Worm (Caenorhabditis elegans) whole organism, young adult: ENCODE measurements around the gene ccdc-149.

Source experiments
- D2030.7 ChIP-seq: fragments of 200-800 bp; sonication (Bioruptor generic); IDR thresholded peaks from 2 replicates; pipeline ENCODE4 v1.3.6; 2022; ENCODE audit warnings: missing genetic modification reagents, missing genetic modification characterization, missing compliant biosample characterization
- F33H1.4 ChIP-seq: fragments of 200-800 bp; sonication (Bioruptor generic); IDR thresholded peaks from 2 replicates; pipeline ENCODE4 v1.3.6; 2022; ENCODE audit warnings: missing genetic modification reagents, missing genetic modification characterization, missing compliant biosample characterization
- F49E8.2 ChIP-seq: sonication (generic microtip); optimal IDR thresholded peaks from 3 replicates; lab custom pipeline; 2017; ENCODE audit warnings: missing genetic modification characterization, mild to moderate bottlenecking, missing compliant biosample characterization, antibody characterized with exemption, moderate library complexity; ENCODE audit not compliant: insufficient read depth
- F52B5.7 ChIP-seq: sonication (generic microtip); optimal IDR thresholded peaks from 2 replicates; lab custom pipeline; 2016; ENCODE audit warnings: mild to moderate bottlenecking, missing genetic modification characterization, missing compliant biosample characterization
- T07F8.4 ChIP-seq: sonication (generic microtip); optimal IDR thresholded peaks from 2 replicates; lab custom pipeline; 2016; ENCODE audit warnings: mild to moderate bottlenecking, missing genetic modification characterization, moderate library complexity, missing compliant biosample characterization
- Y53G8AR.9 ChIP-seq: fragments of 200-800 bp; sonication (Bioruptor generic); conservative IDR thresholded peaks from 2 replicates; pipeline ENCODE4 v1.3.6; 2022; ENCODE audit warnings: missing genetic modification reagents, missing genetic modification characterization, missing compliant biosample characterization
- ama-1 ChIP-seq, 3 experiments: fragments of 150-350 bp in 1 of 3; sonication (generic microtip) in 2 of 3; optimal IDR thresholded peaks; 2 replicates each; lab custom pipeline; 2014 to 2018; ENCODE audit warnings: missing biosample characterization in 2 of 3, missing genetic modification characterization in 2 of 3, missing genetic modification reagents in 2 of 3
- aptf-2 ChIP-seq: fragments of 200-800 bp; sonication (Bioruptor generic); conservative IDR thresholded peaks from 2 replicates; pipeline ENCODE4 v1.3.6; 2022; ENCODE audit warnings: missing genetic modification reagents, missing genetic modification characterization, missing compliant biosample characterization
- aptf-3 ChIP-seq: fragments of 200-800 bp; sonication (Bioruptor generic); IDR thresholded peaks from 2 replicates; pipeline ENCODE4 v1.3.6; 2022; ENCODE audit warnings: missing genetic modification characterization, missing compliant biosample characterization
- atf-7 ChIP-seq: sonication (generic microtip); optimal IDR thresholded peaks from 2 replicates; lab custom pipeline; 2017; ENCODE audit warnings: mild to moderate bottlenecking, missing genetic modification characterization, missing compliant biosample characterization
- attf-3 ChIP-seq: fragments of 200-800 bp; sonication (Bioruptor generic); conservative IDR thresholded peaks from 2 replicates; pipeline ENCODE4 v1.3.6; 2022; ENCODE audit warnings: missing genetic modification reagents, missing genetic modification characterization, missing compliant biosample characterization
- ccch-3 ChIP-seq: fragments of 200-800 bp; sonication (Bioruptor generic); optimal IDR thresholded peaks from 2 replicates; lab custom pipeline; 2018; ENCODE audit warnings: mild to moderate bottlenecking, missing genetic modification characterization, missing compliant biosample characterization
- cebp-1 ChIP-seq, 2 experiments: fragments of 200-800 bp in 1 of 2; sonication (Bioruptor generic) in 1 of 2; sonication (generic microtip) in 1 of 2; IDR thresholded peaks in 1 of 2; optimal IDR thresholded peaks in 1 of 2; 2 replicates each; pipeline versions ENCODE4 v1.3.6 to Lab custom; 2017 to 2022; ENCODE audit warnings: missing compliant biosample characterization in 2 of 2, missing genetic modification characterization in 2 of 2, mild to moderate bottlenecking in 1 of 2, missing genetic modification reagents in 1 of 2, moderate library complexity in 1 of 2
- ceh-27 ChIP-seq: fragments of 200-800 bp; sonication (Bioruptor generic); optimal IDR thresholded peaks from 2 replicates; lab custom pipeline; 2018; ENCODE audit warnings: mild to moderate bottlenecking, missing genetic modification characterization, moderate library complexity, missing compliant biosample characterization
- hmg-1.2 ChIP-seq: fragments of 200-800 bp; sonication (Bioruptor generic); IDR thresholded peaks from 2 replicates; pipeline ENCODE4 v1.3.6; 2022; ENCODE audit warnings: missing genetic modification reagents, missing genetic modification characterization, missing compliant biosample characterization
- lin-35 ChIP-seq, 3 experiments: fragments of 150-350 bp in 2 of 3; sonication (generic microtip) in 1 of 3; optimal IDR thresholded peaks; 2 replicates each; lab custom pipeline; 2014 to 2018; ENCODE audit warnings: missing biosample characterization in 3 of 3, missing genetic modification characterization in 3 of 3, missing genetic modification reagents in 3 of 3
- lin-40 ChIP-seq: sonication (generic microtip); optimal IDR thresholded peaks from 2 replicates; lab custom pipeline; 2016; ENCODE audit warnings: missing genetic modification characterization, mild to moderate bottlenecking, missing compliant biosample characterization, missing genotype, missing genetic modification reagents
- lir-1 ChIP-seq: fragments of 200-800 bp; sonication (Bioruptor generic); conservative IDR thresholded peaks from 2 replicates; pipeline ENCODE4 v1.3.6; 2022; ENCODE audit warnings: missing genetic modification reagents, missing genetic modification characterization, missing compliant biosample characterization
- madf-8 ChIP-seq: fragments of 200-800 bp; sonication (Bioruptor generic); conservative IDR thresholded peaks from 2 replicates; pipeline ENCODE4 v1.3.6; 2022; ENCODE audit warnings: missing genetic modification reagents, missing genetic modification characterization, missing compliant biosample characterization
- nhr-80 ChIP-seq: sonication (generic microtip); optimal IDR thresholded peaks from 2 replicates; lab custom pipeline; 2016; ENCODE audit warnings: missing genetic modification characterization, missing compliant biosample characterization
- nhr-90 ChIP-seq: sonication (generic microtip); optimal IDR thresholded peaks from 2 replicates; lab custom pipeline; 2016; ENCODE audit warnings: missing genotype, mild to moderate bottlenecking, missing genetic modification characterization, missing compliant biosample characterization
- sea-2 ChIP-seq: fragments of 200-800 bp; sonication (Bioruptor generic); IDR thresholded peaks from 2 replicates; pipeline ENCODE4 v1.3.6; 2022; ENCODE audit warnings: missing genetic modification characterization, missing compliant biosample characterization
- tbp1 ChIP-seq: fragments of 200-800 bp; sonication (Bioruptor generic); optimal IDR thresholded peaks from 2 replicates; lab custom pipeline; 2018; ENCODE audit warnings: mild to moderate bottlenecking, missing genetic modification characterization, missing compliant biosample characterization
- tlf-1 ChIP-seq: fragments of 200-800 bp; sonication (Bioruptor generic); optimal IDR thresholded peaks from 2 replicates; lab custom pipeline; 2018; ENCODE audit warnings: mild to moderate bottlenecking, missing genetic modification characterization, missing compliant biosample characterization
- unc-62 ChIP-seq: fragments of 150-350 bp; optimal IDR thresholded peaks from 2 replicates; lab custom pipeline; 2014; ENCODE audit warnings: missing biosample characterization, missing genetic modification reagents, missing genetic modification characterization
- zfh-2 ChIP-seq: fragments of 200-800 bp; sonication (Bioruptor generic); conservative IDR thresholded peaks from 2 replicates; pipeline ENCODE4 v1.3.6; 2022; ENCODE audit warnings: missing genetic modification reagents, missing genetic modification characterization, missing compliant biosample characterization
- ztf-22 ChIP-seq: fragments of 200-800 bp; sonication (Bioruptor generic); optimal IDR thresholded peaks from 2 replicates; lab custom pipeline; 2018; ENCODE audit warnings: mild to moderate bottlenecking, missing genetic modification characterization, moderate library complexity, missing compliant biosample characterization

The ccdc-149 gene

DNA sequence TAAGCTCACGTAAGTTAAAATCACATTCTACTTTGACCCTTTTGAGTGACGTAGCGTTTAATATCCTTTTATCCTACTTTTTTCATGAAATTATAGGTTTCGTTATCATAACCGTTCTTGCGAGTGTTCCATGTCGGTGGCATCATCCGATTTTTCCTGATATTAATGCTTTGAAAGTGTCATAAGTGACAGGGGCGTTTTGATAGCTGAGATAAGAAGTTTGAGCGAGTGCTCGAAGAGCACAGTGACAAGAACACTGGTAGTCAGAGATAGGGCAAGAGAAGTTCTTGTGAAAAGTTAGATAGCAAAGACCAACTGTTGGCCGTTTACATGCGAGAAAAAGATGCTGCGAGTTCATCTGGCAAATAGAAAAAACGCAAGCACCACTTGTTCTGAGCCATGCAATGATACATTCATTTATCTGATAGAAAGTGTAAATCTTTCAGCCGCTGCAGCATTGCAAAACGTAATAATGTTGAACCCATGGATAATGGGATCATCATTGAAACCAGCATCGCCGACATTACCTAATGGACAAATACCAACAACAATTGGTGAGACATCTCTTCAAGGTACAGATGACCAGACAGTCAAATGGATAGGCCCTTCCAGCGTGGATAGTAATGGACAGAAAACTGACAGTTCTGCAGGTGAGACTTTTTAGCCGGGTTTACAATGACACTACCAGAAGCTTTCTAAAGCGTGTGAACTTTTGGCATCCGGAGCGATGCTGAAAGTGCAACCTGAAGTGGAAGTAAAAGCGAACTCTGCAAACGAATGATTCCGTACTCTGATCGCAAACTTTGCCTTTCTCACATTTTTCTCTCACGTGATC lies 30.0 kb downstream of the ccdc-149 start:
- TF ChIP-seq sea-2 (no peak), atf-7 (tag; lab: Kevin White, UChicago) (peak; percentile 3), tbp1 (GFP tag; lab: Kevin White, UChicago) (peak; percentile 20), aptf-2 (GFP tag; lab: Robert Waterston, UW) (no peak), cebp-1 (GFP tag; IDR thresholded peaks at IDR 0.05; lab: Robert Waterston, UW) (no peak), cebp-1 (tag; optimal IDR thresholded peaks at IDR 0.05; lab: Kevin White, UChicago) (peak; percentile 20), lir-1 (0 out of 2 replicates have a peak, but pooled peaks have one; percentile 27), ztf-22 (GFP tag; lab: Kevin White, UChicago) (peak; percentile 15), nhr-90 (peak; percentile 45), nhr-80 (peak; percentile 94), Y53G8AR.9 (GFP tag; lab: Robert Waterston, UW) (0 out of 2 replicates have a peak, but pooled peaks have one; percentile 8), unc-62 (GFP tag; lab: Kevin White, UChicago) (peak; percentile 40), ama-1 (optimal IDR thresholded peaks at IDR 0.05; lab: Kevin White, UChicago) (peak; percentile 48), ama-1 (GFP tag; optimal IDR thresholded peaks at IDR 0.05; lab: Kevin White, UChicago) (no peak), aptf-3 (no peak)
- TF ChIP-seq, all 124 proteins: peak for 10

ce11 chrX:11480032-11480431 lies 31.2 kb downstream of the ccdc-149 start:
- peak; percentile 14; the same call in 1 of the 2 replicates for TF ChIP-seq hmg-1.2 (GFP tag; lab: Robert Waterston, UW)
- TF ChIP-seq nhr-80, result peak; percentile 13
- no peak for TF ChIP-seq F52B5.7
- no peak for TF ChIP-seq lin-40
- TF ChIP-seq, all 124 proteins: peak for 2

ce11 chrX:11479321-11479863 lies 31.9 kb downstream of the ccdc-149 start:
- TF ChIP-seq ccch-3 (GFP tag; lab: Kevin White, UChicago), result no peak
- TF ChIP-seq ztf-22 (GFP tag; lab: Kevin White, UChicago), result no peak
- TF ChIP-seq, all 124 proteins: peak for 0

ce11 chrX:11478758-11479157 lies 32.5 kb downstream of the ccdc-149 start:
- TF ChIP-seq lin-35 (GFP tag; optimal IDR thresholded peaks at IDR 0.05; lab: Kevin White, UChicago) (no peak), ceh-27 (GFP tag; lab: Kevin White, UChicago) (peak; percentile 64), F33H1.4 (GFP tag; lab: Robert Waterston, UW) (0 out of 2 replicates have a peak, but pooled peaks have one; percentile 14), T07F8.4 (tag; lab: Kevin White, UChicago) (no peak), attf-3 (GFP tag; lab: Robert Waterston, UW) (0 out of 2 replicates have a peak, but pooled peaks have one; percentile 17), F49E8.2 (no peak), lin-40 (no peak), D2030.7 (no peak), cebp-1 (GFP tag; IDR thresholded peaks at IDR 0.05; lab: Robert Waterston, UW) (no peak), cebp-1 (tag; optimal IDR thresholded peaks at IDR 0.05; lab: Kevin White, UChicago) (peak; percentile 0), tbp1 (GFP tag; lab: Kevin White, UChicago) (no peak), madf-8 (GFP tag; lab: Robert Waterston, UW) (0 out of 2 replicates have a peak, but pooled peaks have one; percentile 17)
- TF ChIP-seq, all 124 proteins: peak for 5

DNA sequence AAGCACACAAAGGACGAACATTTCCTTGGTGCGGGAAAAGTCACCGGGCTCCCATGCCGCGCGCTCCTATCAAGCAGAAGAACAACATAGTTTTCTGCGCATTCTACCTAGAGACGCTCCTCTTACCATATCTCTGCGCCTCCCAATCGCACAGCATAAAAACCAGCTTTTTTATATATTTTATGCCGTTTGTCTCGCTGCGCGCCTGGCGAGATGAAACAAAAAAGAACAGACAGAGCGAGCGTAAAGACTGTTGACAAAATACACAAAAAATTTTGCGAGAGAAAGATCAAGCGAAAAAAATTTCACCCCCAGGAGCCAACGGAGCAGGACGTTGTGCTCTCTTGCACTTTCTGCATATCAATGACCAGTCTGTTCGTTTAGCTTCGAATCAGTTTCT lies 33.5 kb downstream of the ccdc-149 start:
- TF ChIP-seq nhr-80 (no peak), zfh-2 (no peak), tlf-1 (no peak)
